Worm (Caenorhabditis elegans) whole organism, mixed stage, embryonic: ENCODE results near the gene sri-24.
"Not testable (repeated sequence)": the region's sequence is repeated elsewhere in the genome, so short reads cannot be mapped to it uniquely, and the experiment has no call there.

ENCODE experiments used
- bed-3 ChIP-seq: fragments of 200-800 bp; sonication (Bioruptor generic); optimal IDR thresholded peaks from 3 replicates; lab custom pipeline; 2018; ENCODE audit warnings: mild to moderate bottlenecking, missing genetic modification characterization, moderate library complexity, missing compliant biosample characterization
- blmp-1 ChIP-seq: fragments of 150-350 bp; optimal IDR thresholded peaks from 2 replicates; lab custom pipeline; 2014; ENCODE audit warnings: missing biosample characterization, missing genetic modification characterization
- ceh-39 ChIP-seq: fragments of 150-350 bp; optimal IDR thresholded peaks from 2 replicates; lab custom pipeline; 2014; ENCODE audit warnings: missing biosample characterization, missing genetic modification characterization
- ceh-83 ChIP-seq: fragments of 200-800 bp; sonication (Bioruptor generic); optimal IDR thresholded peaks from 2 replicates; lab custom pipeline; 2018; ENCODE audit warnings: mild to moderate bottlenecking, missing genetic modification characterization, missing compliant biosample characterization
- ces-1 ChIP-seq: fragments of 150-350 bp; optimal IDR thresholded peaks from 2 replicates; lab custom pipeline; 2014; ENCODE audit warnings: missing biosample characterization, missing genetic modification reagents, missing genetic modification characterization
- cnd-1 ChIP-seq: fragments of 200-800 bp; sonication (Bioruptor generic); optimal IDR thresholded peaks from 2 replicates; lab custom pipeline; 2018; ENCODE audit warnings: mild to moderate bottlenecking, missing genetic modification characterization, missing compliant biosample characterization
- drap-1 ChIP-seq: fragments of 200-800 bp; sonication (Bioruptor generic); optimal IDR thresholded peaks from 3 replicates; lab custom pipeline; 2018; ENCODE audit warnings: mild to moderate bottlenecking, missing genetic modification characterization, missing compliant biosample characterization
- elt-1 ChIP-seq: sonication (generic microtip); optimal IDR thresholded peaks from 2 replicates; lab custom pipeline; 2017; ENCODE audit warnings: missing genetic modification characterization, mild to moderate bottlenecking, missing compliant biosample characterization, antibody characterized with exemption, moderate library complexity, borderline replicate concordance; ENCODE audit not compliant: insufficient read depth
- elt-3 ChIP-seq: fragments of 150-350 bp; optimal IDR thresholded peaks from 2 replicates; lab custom pipeline; 2014; ENCODE audit warnings: missing biosample characterization, missing genetic modification characterization
- flh-1 ChIP-seq: fragments of 200-800 bp; sonication (Bioruptor generic); optimal IDR thresholded peaks from 2 replicates; lab custom pipeline; 2018; ENCODE audit warnings: mild to moderate bottlenecking, missing genetic modification characterization, moderate library complexity, missing compliant biosample characterization
- ham-2 ChIP-seq: fragments of 200-800 bp; sonication (Bioruptor generic); optimal IDR thresholded peaks from 2 replicates; lab custom pipeline; 2018; ENCODE audit warnings: mild to moderate bottlenecking, missing genetic modification characterization, missing compliant biosample characterization
- hlh-1 ChIP-seq: fragments of 150-350 bp; optimal IDR thresholded peaks from 2 replicates; lab custom pipeline; 2014; ENCODE audit warnings: missing biosample characterization, missing genetic modification reagents, missing genetic modification characterization
- lin-13 ChIP-seq: fragments of 150-350 bp; optimal IDR thresholded peaks from 2 replicates; lab custom pipeline; 2014; ENCODE audit warnings: missing biosample characterization, missing genetic modification characterization
- lin-32 ChIP-seq: fragments of 200-800 bp; sonication (Bioruptor generic); optimal IDR thresholded peaks from 2 replicates; lab custom pipeline; 2018; ENCODE audit warnings: mild to moderate bottlenecking, missing genetic modification characterization, missing compliant biosample characterization
- lsy-2 ChIP-seq: fragments of 150-350 bp; optimal IDR thresholded peaks from 2 replicates; lab custom pipeline; 2014; ENCODE audit warnings: missing biosample characterization, missing genetic modification characterization
- mab-5 ChIP-seq: fragments of 150-350 bp; optimal IDR thresholded peaks from 2 replicates; lab custom pipeline; 2014; ENCODE audit warnings: missing biosample characterization, missing genetic modification characterization
- mep-1 ChIP-seq: fragments of 150-350 bp; optimal IDR thresholded peaks from 2 replicates; lab custom pipeline; 2017; ENCODE audit warnings: missing biosample characterization, missing genetic modification reagents, missing genetic modification characterization, inconsistent platforms
- nhr-12 ChIP-seq: fragments of 150-350 bp; optimal IDR thresholded peaks from 2 replicates; lab custom pipeline; 2014; ENCODE audit warnings: missing biosample characterization, missing genetic modification characterization
- nhr-2 ChIP-seq: fragments of 150-350 bp; optimal IDR thresholded peaks from 2 replicates; lab custom pipeline; 2014; ENCODE audit warnings: missing biosample characterization, missing genetic modification characterization
- nhr-28 ChIP-seq: fragments of 150-350 bp; optimal IDR thresholded peaks from 2 replicates; lab custom pipeline; 2014; ENCODE audit warnings: missing biosample characterization, missing genetic modification characterization
- nhr-76 ChIP-seq: sonication (generic microtip); optimal IDR thresholded peaks from 2 replicates; lab custom pipeline; 2017; ENCODE audit warnings: missing biosample characterization, missing genetic modification characterization
- pha-4 ChIP-seq: fragments of 150-350 bp; optimal IDR thresholded peaks from 2 replicates; lab custom pipeline; 2018; ENCODE audit warnings: missing biosample characterization, missing genetic modification reagents, missing genetic modification characterization
- sem-2 ChIP-seq: fragments of 200-800 bp; sonication (Bioruptor generic); optimal IDR thresholded peaks from 2 replicates; lab custom pipeline; 2018; ENCODE audit warnings: mild to moderate bottlenecking, missing genetic modification characterization, missing compliant biosample characterization
- snpc-4 ChIP-seq: fragments of 150-350 bp; optimal IDR thresholded peaks from 2 replicates; lab custom pipeline; 2014; ENCODE audit warnings: missing biosample characterization, missing genetic modification characterization
- sptf-1 ChIP-seq: sonication (generic microtip); optimal IDR thresholded peaks from 2 replicates; lab custom pipeline; 2017; ENCODE audit warnings: mild to moderate bottlenecking, missing genetic modification characterization, moderate library complexity, missing compliant biosample characterization
- tbx-8 ChIP-seq: fragments of 200-800 bp; sonication (Bioruptor generic); optimal IDR thresholded peaks from 2 replicates; lab custom pipeline; 2018; ENCODE audit warnings: mild to moderate bottlenecking, missing genetic modification characterization, moderate library complexity, missing compliant biosample characterization
- unc-120 ChIP-seq: sonication (generic microtip); optimal IDR thresholded peaks from 2 replicates; lab custom pipeline; 2017; ENCODE audit warnings: missing genetic modification characterization, missing compliant biosample characterization; ENCODE audit not compliant: poor library complexity, severe bottlenecking
- unc-62 ChIP-seq: fragments of 150-350 bp; optimal IDR thresholded peaks from 2 replicates; lab custom pipeline; 2014; ENCODE audit warnings: missing biosample characterization, missing genetic modification reagents, missing genetic modification characterization
- ztf-11 ChIP-seq: fragments of 150-350 bp; optimal IDR thresholded peaks from 2 replicates; lab custom pipeline; 2014; ENCODE audit warnings: missing biosample characterization, missing genetic modification characterization

Gene sri-24

ce11 chrV:15211869-15212268 is at the start of gene sri-24:
Gene sri-24 (plus strand): TSS chrV:15212169.
- TF ChIP-seq lin-32 (GFP tag; lab: Kevin White, UChicago); elt-1 (tag; lab: Kevin White, UChicago); mep-1 (tag; lab: Kevin White, UChicago): not testable (repeated sequence)

- no peak for TF ChIP-seq lin-32 (GFP tag; lab: Kevin White, UChicago)
- TF ChIP-seq drap-1 (GFP tag; lab: Kevin White, UChicago): no peak
- TF ChIP-seq unc-62 (GFP tag; lab: Kevin White, UChicago): no peak
- no peak for TF ChIP-seq tbx-8
- TF ChIP-seq elt-1 (tag; lab: Kevin White, UChicago): no peak
- TF ChIP-seq sptf-1 (tag; lab: Kevin White, UChicago): no peak
- TF ChIP-seq sem-2 (GFP tag; lab: Kevin White, UChicago): no peak
- no peak for TF ChIP-seq ceh-83
- no peak for TF ChIP-seq mab-5 (tag; lab: Kevin White, UChicago)
- no peak for TF ChIP-seq hlh-1 (tag; lab: Kevin White, UChicago)
- no peak for TF ChIP-seq blmp-1 (tag; lab: Kevin White, UChicago)
- TF ChIP-seq cnd-1 (tag; lab: Kevin White, UChicago): no peak
- no peak for TF ChIP-seq bed-3 (GFP tag; lab: Kevin White, UChicago)
- TF ChIP-seq nhr-12 (tag; lab: Kevin White, UChicago): no peak
- TF ChIP-seq flh-1: no peak
- no peak for TF ChIP-seq mep-1 (tag; lab: Kevin White, UChicago)
- no peak for TF ChIP-seq lin-13
- TF ChIP-seq, all 35 proteins: peak for 0
Observed at ce11 chrV:15162697-15163096, 49.3 kb upstream of the sri-24 start, which contains the start of gene srz-11. Gene srz-11 (plus strand): TSS chrV:15163082.

ce11 chrV:15175459-15175858 is 36.5 kb upstream of the sri-24 start, which contains the start of gene clec-47:
Gene clec-47 (plus strand): TSS chrV:15175759.
- TF ChIP-seq ztf-11 (tag; lab: Kevin White, UChicago) (no peak), nhr-2 (no peak), ceh-39 (tag; lab: Kevin White, UChicago) (no peak), lin-32 (GFP tag; lab: Kevin White, UChicago) (no peak), unc-120 (tag; lab: Kevin White, UChicago) (no peak), nhr-28 (tag; lab: Kevin White, UChicago) (no peak), sem-2 (GFP tag; lab: Kevin White, UChicago) (no peak), elt-3 (no peak)

- TF ChIP-seq sptf-1 (tag; lab: Kevin White, UChicago) (no peak), snpc-4 (tag; lab: Kevin White, UChicago) (no peak), nhr-28 (tag; lab: Kevin White, UChicago) (no peak), flh-1 (no peak), drap-1 (GFP tag; lab: Kevin White, UChicago) (no peak), ceh-39 (tag; lab: Kevin White, UChicago) (no peak), mab-5 (tag; lab: Kevin White, UChicago) (no peak), nhr-2 (no peak), bed-3 (GFP tag; lab: Kevin White, UChicago) (no peak), nhr-76 (tag; lab: Kevin White, UChicago) (no peak)
Observed at ce11 chrV:15179757-15180156, 32.2 kb upstream of the sri-24 start, which contains the start of gene T09F5.10. Gene T09F5.10 (plus strand): TSS chrV:15180057.

ce11 chrV:15181899-15182298 is 30.1 kb upstream of the sri-24 start:
- TF ChIP-seq drap-1 (GFP tag; lab: Kevin White, UChicago): no peak
- TF ChIP-seq, all 35 proteins: peak for 0

ce11 chrV:15182407-15182806 is 29.6 kb upstream of the sri-24 start, which contains the start of gene fbxa-84:
Gene fbxa-84 (plus strand): TSS chrV:15182440.
- TF ChIP-seq sptf-1 (tag; lab: Kevin White, UChicago): no peak
- TF ChIP-seq ces-1 (GFP tag; lab: Kevin White, UChicago): no peak
- no peak for TF ChIP-seq hlh-1 (tag; lab: Kevin White, UChicago)
- no peak for TF ChIP-seq blmp-1 (tag; lab: Kevin White, UChicago)
- TF ChIP-seq unc-120 (tag; lab: Kevin White, UChicago): no peak
- TF ChIP-seq lin-13: no peak
- TF ChIP-seq tbx-8: no peak
- no peak for TF ChIP-seq sem-2 (GFP tag; lab: Kevin White, UChicago)
- no peak for TF ChIP-seq nhr-12 (tag; lab: Kevin White, UChicago)
- no peak for TF ChIP-seq elt-1 (tag; lab: Kevin White, UChicago)
- TF ChIP-seq pha-4 (tag; lab: Kevin White, UChicago): no peak
- no peak for TF ChIP-seq ham-2 (GFP tag; lab: Kevin White, UChicago)
- no peak for TF ChIP-seq lsy-2
- TF ChIP-seq snpc-4 (tag; lab: Kevin White, UChicago): no peak
- TF ChIP-seq nhr-2: no peak
- TF ChIP-seq nhr-28 (tag; lab: Kevin White, UChicago): no peak
